Fruit fly (Drosophila melanogaster) whole organism, embryonic: ENCODE data around the gene CG3534.

Experiments used
- Abd-B ChIP-seq: fragments of 200-800 bp; sonication (Bioruptor generic); optimal IDR thresholded peaks from 2 replicates; lab custom pipeline; 2018; ENCODE audit warnings: missing biosample characterization, mild to moderate bottlenecking, missing genetic modification characterization, moderate library complexity
- Blimp-1 ChIP-seq: fragments of 200-800 bp; sonication (Bioruptor generic); optimal IDR thresholded peaks from 3 replicates; lab custom pipeline; 2018; ENCODE audit warnings: missing biosample characterization, missing genetic modification characterization, mild to moderate bottlenecking, moderate library complexity, missing genetic modification reagents
- C15 ChIP-seq: fragments of 200-800 bp; sonication (Bioruptor generic); IDR thresholded peaks from 3 replicates; pipeline ENCODE4 v1.3.6; 2022; ENCODE audit warnings: missing biosample characterization, missing genetic modification characterization
- CG11085 ChIP-seq: fragments of 200-800 bp; sonication (Bioruptor generic); IDR thresholded peaks from 2 replicates; pipeline ENCODE4 v1.3.6; 2022; ENCODE audit warnings: missing biosample characterization, missing genetic modification characterization
- CG12104 ChIP-seq: fragments of 200-800 bp; sonication (Bioruptor generic); optimal IDR thresholded peaks from 3 replicates; lab custom pipeline; 2016; ENCODE audit warnings: missing biosample characterization, missing genetic modification characterization
- CG12155 ChIP-seq: fragments of 200-800 bp; sonication (Bioruptor generic); optimal IDR thresholded peaks from 3 replicates; lab custom pipeline; 2016; ENCODE audit warnings: missing biosample characterization, missing genetic modification characterization
- CG1233 ChIP-seq: fragments of 200-800 bp; sonication (Bioruptor generic); optimal IDR thresholded peaks from 4 replicates; lab custom pipeline; 2018; ENCODE audit warnings: missing biosample characterization, mild to moderate bottlenecking, missing genetic modification characterization
- CG14014 ChIP-seq: fragments of 200-800 bp; sonication (Bioruptor generic); IDR thresholded peaks from 2 replicates; pipeline ENCODE4 v1.3.6; 2022; ENCODE audit warnings: missing biosample characterization, missing genetic modification characterization
- CG15269 ChIP-seq: fragments of 200-800 bp; sonication (Bioruptor generic); optimal IDR thresholded peaks from 2 replicates; lab custom pipeline; 2018; ENCODE audit warnings: missing biosample characterization, mild to moderate bottlenecking, missing genetic modification characterization, moderate library complexity
- CG15696 ChIP-seq: fragments of 200-800 bp; sonication (Bioruptor generic); optimal IDR thresholded peaks from 2 replicates; lab custom pipeline; 2019; ENCODE audit warnings: missing biosample characterization, mild to moderate bottlenecking, missing genetic modification characterization, moderate library complexity
- CG1647 ChIP-seq: fragments of 200-800 bp; sonication (Bioruptor generic); optimal IDR thresholded peaks from 3 replicates; lab custom pipeline; 2016; ENCODE audit warnings: missing biosample characterization, missing genetic modification characterization
- CG17612 ChIP-seq: fragments of 200-800 bp; sonication (Bioruptor generic); IDR thresholded peaks from 2 replicates; pipeline ENCODE4 v1.3.6; 2022; ENCODE audit warnings: missing biosample characterization, missing genetic modification characterization
- CG1792 ChIP-seq: fragments of 200-800 bp; sonication (Bioruptor generic); optimal IDR thresholded peaks from 2 replicates; lab custom pipeline; 2016; ENCODE audit warnings: missing biosample characterization, missing genetic modification characterization
- CG18011 ChIP-seq: fragments of 200-800 bp; sonication (Bioruptor generic); optimal IDR thresholded peaks from 2 replicates; lab custom pipeline; 2017; ENCODE audit warnings: missing biosample characterization, missing genetic modification characterization, mild to moderate bottlenecking, moderate library complexity, missing genotype
- CG3281 ChIP-seq: fragments of 200-800 bp; sonication (Bioruptor generic); optimal IDR thresholded peaks from 3 replicates; lab custom pipeline; 2017; ENCODE audit warnings: missing biosample characterization, mild to moderate bottlenecking, missing genetic modification characterization
- CG4328 ChIP-seq: fragments of 200-800 bp; sonication (Bioruptor generic); optimal IDR thresholded peaks from 3 replicates; lab custom pipeline; 2017; ENCODE audit warnings: missing biosample characterization, missing genetic modification reagents, missing genetic modification characterization
- CG5180 ChIP-seq: fragments of 200-800 bp; sonication (Bioruptor generic); optimal IDR thresholded peaks from 3 replicates; lab custom pipeline; 2017; ENCODE audit warnings: missing biosample characterization, missing genetic modification characterization, mild to moderate bottlenecking, moderate library complexity, missing genetic modification reagents
- CG6175 ChIP-seq: fragments of 200-800 bp; sonication (Bioruptor generic); IDR thresholded peaks from 3 replicates; pipeline ENCODE4 v1.3.6; 2022; ENCODE audit warnings: missing biosample characterization, missing genetic modification characterization
- CG8359 ChIP-seq: fragments of 200-800 bp; sonication (Bioruptor generic); optimal IDR thresholded peaks from 2 replicates; lab custom pipeline; 2017; ENCODE audit warnings: missing biosample characterization, mild to moderate bottlenecking, missing genetic modification characterization, borderline replicate concordance
- CG8478 ChIP-seq: fragments of >200 bp; optimal IDR thresholded peaks from 2 replicates; lab custom pipeline; 2018
- CG8944 ChIP-seq: fragments of 200-800 bp; sonication (Bioruptor generic); optimal IDR thresholded peaks from 3 replicates; lab custom pipeline; 2016; ENCODE audit warnings: missing biosample characterization, missing genetic modification characterization
- CG9215 ChIP-seq: fragments of 200-800 bp; sonication (Bioruptor generic); IDR thresholded peaks from 2 replicates; pipeline ENCODE4 v1.3.6; 2022; ENCODE audit warnings: missing biosample characterization, missing genetic modification characterization
- CG9797 ChIP-seq: fragments of 200-800 bp; sonication (Bioruptor generic); optimal IDR thresholded peaks from 3 replicates; lab custom pipeline; 2018; ENCODE audit warnings: missing biosample characterization, mild to moderate bottlenecking, missing genetic modification characterization
- Dbx ChIP-seq: fragments of 200-800 bp; sonication (Bioruptor generic); IDR thresholded peaks from 3 replicates; pipeline ENCODE4 v1.3.6; 2022; ENCODE audit warnings: missing biosample characterization, missing genetic modification characterization
- Fer1 ChIP-seq: fragments of 200-800 bp; sonication (Bioruptor generic); optimal IDR thresholded peaks from 2 replicates; lab custom pipeline; 2017; ENCODE audit warnings: missing biosample characterization, mild to moderate bottlenecking, missing genetic modification characterization
- GATAe ChIP-seq: fragments of 200-800 bp; sonication (Bioruptor generic); conservative IDR thresholded peaks from 2 replicates; pipeline ENCODE4 v1.3.6; 2022; ENCODE audit warnings: missing biosample characterization, missing genetic modification characterization
- HLH3B ChIP-seq: fragments of 200-800 bp; sonication (Bioruptor generic); IDR thresholded peaks from 2 replicates; pipeline ENCODE4 v1.3.6; 2022; ENCODE audit warnings: missing biosample characterization, missing genetic modification characterization
- HmgZ ChIP-seq: fragments of 200-800 bp; sonication (Bioruptor generic); optimal IDR thresholded peaks from 2 replicates; lab custom pipeline; 2018; ENCODE audit warnings: missing biosample characterization, mild to moderate bottlenecking, missing genetic modification characterization
- Hsf ChIP-seq: fragments of 200-800 bp; sonication (Bioruptor generic); optimal IDR thresholded peaks from 3 replicates; lab custom pipeline; 2016; ENCODE audit warnings: missing biosample characterization, missing genetic modification characterization
- Opbp ChIP-seq: fragments of 200-800 bp; sonication (Bioruptor generic); IDR thresholded peaks from 3 replicates; pipeline ENCODE4 v1.3.6; 2022; ENCODE audit warnings: missing biosample characterization, missing genetic modification characterization; ENCODE audit not compliant: partially characterized antibody
- Optix ChIP-seq: fragments of 200-800 bp; sonication (Bioruptor generic); IDR thresholded peaks from 3 replicates; pipeline ENCODE4 v1.3.6; 2022; ENCODE audit warnings: missing biosample characterization, missing genetic modification characterization
- Poxn ChIP-seq: fragments of 200-800 bp; sonication (Bioruptor generic); IDR thresholded peaks from 2 replicates; pipeline ENCODE4 v1.3.6; 2022; ENCODE audit warnings: missing biosample characterization, missing genetic modification characterization
- Sin3A ChIP-seq: fragments of >200 bp; optimal IDR thresholded peaks from 2 replicates; lab custom pipeline; 2018
- cas ChIP-seq: fragments of 200-800 bp; sonication (Bioruptor generic); IDR thresholded peaks from 2 replicates; pipeline ENCODE4 v1.3.6; 2022; ENCODE audit warnings: missing biosample characterization, missing genetic modification characterization
- danr ChIP-seq: fragments of 200-800 bp; sonication (Bioruptor generic); IDR thresholded peaks from 2 replicates; pipeline ENCODE4 v1.3.6; 2022; ENCODE audit warnings: missing biosample characterization, missing genetic modification characterization
- esg ChIP-seq: fragments of 200-800 bp; sonication (Bioruptor generic); conservative IDR thresholded peaks from 2 replicates; pipeline ENCODE4 v1.3.6; 2022; ENCODE audit warnings: missing biosample characterization, missing genetic modification characterization
- gcm ChIP-seq: fragments of 200-800 bp; sonication (Bioruptor generic); optimal IDR thresholded peaks from 2 replicates; lab custom pipeline; 2019; ENCODE audit warnings: missing biosample characterization, mild to moderate bottlenecking, missing genetic modification characterization, moderate library complexity
- pb ChIP-seq: fragments of 200-800 bp; sonication (Bioruptor generic); optimal IDR thresholded peaks from 3 replicates; lab custom pipeline; 2016; ENCODE audit warnings: missing biosample characterization, missing genetic modification characterization
- pnt ChIP-seq: fragments of 200-800 bp; sonication (Bioruptor generic); optimal IDR thresholded peaks from 3 replicates; lab custom pipeline; 2016; ENCODE audit warnings: missing biosample characterization, missing genetic modification characterization
- prd ChIP-seq, 3 experiments: fragments of >200 bp in 2 of 3; fragments of 200-800 bp in 1 of 3; sonication (Bioruptor generic) in 1 of 3; optimal IDR thresholded peaks in 2 of 3; IDR thresholded peaks in 1 of 3; 2 replicates in 2 of 3; 3 replicates in 1 of 3; pipeline versions ENCODE4 v1.3.6 to Lab custom; 2017 to 2022; ENCODE audit warnings: missing biosample characterization in 1 of 3, missing genetic modification characterization in 1 of 3
- pum ChIP-seq: fragments of 200-800 bp; sonication (Bioruptor generic); optimal IDR thresholded peaks from 2 replicates; lab custom pipeline; 2016; ENCODE audit warnings: missing biosample characterization, missing genetic modification characterization
- sc ChIP-seq, 3 experiments: fragments of >200 bp in 2 of 3; fragments of 200-800 bp in 1 of 3; sonication (Bioruptor generic) in 1 of 3; optimal IDR thresholded peaks; 2 replicates in 2 of 3; 3 replicates in 1 of 3; lab custom pipeline; 2017; ENCODE audit warnings: mild to moderate bottlenecking in 1 of 3, missing biosample characterization in 1 of 3, missing genetic modification characterization in 1 of 3, missing genetic modification reagents in 1 of 3
- sim ChIP-seq: fragments of 200-800 bp; sonication (Bioruptor generic); IDR thresholded peaks from 2 replicates; pipeline ENCODE4 v1.3.6; 2022; ENCODE audit warnings: missing biosample characterization, missing genetic modification characterization
- slbo ChIP-seq: fragments of 200-800 bp; sonication (Bioruptor generic); IDR thresholded peaks from 2 replicates; pipeline ENCODE4 v1.3.6; 2022; ENCODE audit warnings: missing biosample characterization, missing genetic modification characterization
- sob ChIP-seq: fragments of 200-800 bp; sonication (Bioruptor generic); IDR thresholded peaks from 2 replicates; pipeline ENCODE4 v1.3.6; 2022; ENCODE audit warnings: missing biosample characterization, missing genetic modification characterization
- sr ChIP-seq: fragments of 200-800 bp; sonication (Bioruptor generic); IDR thresholded peaks from 3 replicates; pipeline ENCODE4 v1.3.6; 2022; ENCODE audit warnings: missing biosample characterization, missing genetic modification characterization
- stwl ChIP-seq: fragments of 200-800 bp; sonication (Bioruptor generic); optimal IDR thresholded peaks from 3 replicates; lab custom pipeline; 2018; ENCODE audit warnings: missing biosample characterization, mild to moderate bottlenecking, missing genetic modification characterization, moderate library complexity
- toy ChIP-seq: fragments of 200-800 bp; sonication (Bioruptor generic); IDR thresholded peaks from 2 replicates; pipeline ENCODE4 v1.3.6; 2022; ENCODE audit warnings: missing biosample characterization, missing genetic modification characterization
- zen2 ChIP-seq: fragments of 200-800 bp; sonication (Bioruptor generic); IDR thresholded peaks from 3 replicates; pipeline ENCODE4 v1.3.6; 2022; ENCODE audit warnings: missing biosample characterization, missing genetic modification characterization; ENCODE audit not compliant: partially characterized antibody

The CG3534 gene

dm6 chr3R:17002218-17003110 is 6.2 kb downstream of the CG3534 start, which contains the start of the genes Sf3a1 and Irc (continued):
- TF ChIP-seq pb (GFP tag; lab: Kevin White, UChicago) (no peak), CG5180 (GFP tag; lab: Kevin White, UChicago) (no peak), CG12104 (GFP tag; lab: Kevin White, UChicago) (no peak), Poxn (no peak), CG15696 (tag; lab: Kevin White, UChicago) (no peak), CG4328 (no peak), CG1792 (no peak), Hsf (peak; percentile 49), Opbp (peak; percentile 97), pum (peak; percentile 7), CG8478 (lab: Kevin White, UChicago) (no peak), sr (GFP tag; lab: Robert Waterston, UW) (peak; percentile 47; the same call in 2 of the 3 replicates), toy (GFP tag; lab: Robert Waterston, UW) (no peak), C15 (GFP tag; lab: Robert Waterston, UW) (no peak), esg (no peak), HmgZ (peak; percentile 75), stwl (peak; percentile 82), CG3281 (GFP tag; lab: Kevin White, UChicago) (no peak), CG1647 (GFP tag; lab: Kevin White, UChicago) (peak; percentile 11), Dbx (GFP tag; lab: Robert Waterston, UW) (peak; percentile 48; the same call in 1 of the 3 replicates), Abd-B (GFP tag; lab: Kevin White, UChicago) (no peak), sc (optimal IDR thresholded peaks at IDR 0.05; lab: Kevin White, UChicago) (no peak), sc (GFP tag; optimal IDR thresholded peaks at IDR 0.05; lab: Kevin White, UChicago) (no peak), CG12155 (GFP tag; lab: Kevin White, UChicago) (peak; percentile 19), CG8944 (no peak), CG18011 (GFP tag; lab: Kevin White, UChicago) (no peak), Fer1 (GFP tag; lab: Kevin White, UChicago) (peak; percentile 9), danr (GFP tag; lab: Robert Waterston, UW) (no peak), Blimp-1 (GFP tag; lab: Kevin White, UChicago) (no peak), zen2 (peak; percentile 95), sim (GFP tag; lab: Robert Waterston, UW) (no peak), CG9797 (GFP tag; lab: Kevin White, UChicago) (peak; percentile 29), Optix (no peak), cas (GFP tag; lab: Robert Waterston, UW) (no peak), CG15269 (tag; lab: Kevin White, UChicago) (no peak), CG14014 (GFP tag; lab: Robert Waterston, UW) (no peak), gcm (GFP tag; lab: Kevin White, UChicago) (no peak), Sin3A (lab: Kevin White, UChicago) (peak; percentile 61), GATAe (GFP tag; lab: Robert Waterston, UW) (no peak), CG17612 (no peak), prd (optimal IDR thresholded peaks at IDR 0.05; lab: Kevin White, UChicago) (no peak), prd (GFP tag; IDR thresholded peaks at IDR 0.05; lab: Robert Waterston, UW) (0 out of 3 replicates have a peak, but pooled peaks have one; percentile 31), CG11085 (GFP tag; lab: Robert Waterston, UW) (no peak), slbo (GFP tag; lab: Robert Waterston, UW) (peak; percentile 58; the same call in 1 of the 2 replicates), HLH3B (GFP tag; lab: Robert Waterston, UW) (no peak), pnt (no peak), CG9215 (GFP tag; lab: Robert Waterston, UW) (no peak), CG8359 (GFP tag; lab: Kevin White, UChicago) (no peak), CG6175 (0 out of 3 replicates have a peak, but pooled peaks have one; percentile 13), sob (GFP tag; lab: Robert Waterston, UW) (peak; percentile 39; the same call in 1 of the 2 replicates), CG1233 (GFP tag; lab: Kevin White, UChicago) (no peak)
